Worm (Caenorhabditis elegans) whole organism, L4/young adult: ENCODE measurements around the gene F53G2.13.

Experiments used
- W03F9.2 ChIP-seq: fragments of 150-350 bp; optimal IDR thresholded peaks from 2 replicates; lab custom pipeline; 2014; ENCODE audit warnings: missing biosample characterization, missing genetic modification characterization
- dao-5 ChIP-seq: sonication (generic microtip); optimal IDR thresholded peaks from 2 replicates; lab custom pipeline; 2016; ENCODE audit warnings: missing genotype, missing genetic modification characterization, moderate library complexity, missing compliant biosample characterization
- him-1 ChIP-seq: sonication (generic microtip); optimal IDR thresholded peaks from 2 replicates; lab custom pipeline; 2016; ENCODE audit warnings: missing genotype, missing genetic modification reagents, missing genetic modification characterization, missing compliant biosample characterization

DNA sequence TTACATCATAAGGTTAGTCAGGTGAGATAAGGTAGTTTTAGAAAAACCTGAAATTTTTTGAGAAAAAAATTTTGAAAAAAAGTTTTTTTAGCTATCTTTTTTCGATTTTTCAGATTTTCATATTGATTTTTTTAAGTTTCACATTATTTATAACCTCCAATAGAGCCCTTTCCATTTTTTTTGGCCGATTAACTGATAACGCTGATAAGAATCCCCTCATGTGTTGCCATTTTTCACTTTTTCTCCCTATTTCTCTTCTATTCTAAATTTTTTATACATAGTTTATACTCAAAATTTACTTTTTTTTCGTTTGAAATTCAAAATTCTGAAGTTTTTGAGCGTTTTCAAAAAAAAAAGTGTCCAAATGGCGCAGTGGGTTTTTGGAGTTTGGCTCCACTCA lies 45.4 kb upstream of the F53G2.13 start:
- TF ChIP-seq him-1 (tag; lab: Kevin White, UChicago) (no peak), W03F9.2 (tag; lab: Kevin White, UChicago) (no peak), dao-5 (tag; lab: Kevin White, UChicago) (no peak)
